Worm (Caenorhabditis elegans) whole organism, L3 larva: ENCODE measurements around the gene mkk-4.

ENCODE experiments used
- ama-1 ChIP-seq: fragments of 150-350 bp; optimal IDR thresholded peaks from 2 replicates; lab custom pipeline; 2018
- ceh-28 ChIP-seq: fragments of 150-350 bp; optimal IDR thresholded peaks from 2 replicates; lab custom pipeline; 2014; ENCODE audit warnings: missing biosample characterization, missing genetic modification reagents, missing genetic modification characterization
- elt-1 ChIP-seq: fragments of 150-350 bp; optimal IDR thresholded peaks from 2 replicates; lab custom pipeline; 2014; ENCODE audit warnings: missing biosample characterization, missing genetic modification characterization
- elt-2 ChIP-seq: sonication (generic microtip); optimal IDR thresholded peaks from 2 replicates; lab custom pipeline; 2016; ENCODE audit warnings: missing genetic modification reagents, mild to moderate bottlenecking, missing genetic modification characterization, missing compliant biosample characterization
- elt-3 ChIP-seq, 3 experiments: fragments of 150-350 bp in 1 of 3; sonication (generic microtip) in 2 of 3; optimal IDR thresholded peaks; 2 replicates in 2 of 3; 4 replicates in 1 of 3; lab custom pipeline; 2014 to 2017; ENCODE audit warnings: missing biosample characterization in 3 of 3, missing genetic modification characterization in 3 of 3
- fos-1 ChIP-seq: fragments of 150-350 bp; optimal IDR thresholded peaks from 2 replicates; lab custom pipeline; 2014; ENCODE audit warnings: missing biosample characterization, missing genetic modification characterization
- lin-15B ChIP-seq: fragments of 150-350 bp; optimal IDR thresholded peaks from 2 replicates; lab custom pipeline; 2014; ENCODE audit warnings: missing biosample characterization, missing genetic modification characterization
- nhr-237 ChIP-seq: fragments of 150-350 bp; optimal IDR thresholded peaks from 2 replicates; lab custom pipeline; 2014; ENCODE audit warnings: missing biosample characterization, missing genetic modification characterization
- nhr-25 ChIP-seq: sonication (generic microtip); optimal IDR thresholded peaks from 2 replicates; lab custom pipeline; 2017; ENCODE audit warnings: missing biosample characterization, missing genetic modification characterization
- nhr-43 ChIP-seq: sonication (generic microtip); optimal IDR thresholded peaks from 2 replicates; lab custom pipeline; 2016; ENCODE audit warnings: mild to moderate bottlenecking, missing genetic modification characterization, missing compliant biosample characterization; ENCODE audit not compliant: poor library complexity, severe bottlenecking
- nhr-76 ChIP-seq: fragments of 150-350 bp; sonication (generic microtip); optimal IDR thresholded peaks from 5 replicates; lab custom pipeline; 2014; ENCODE audit warnings: missing biosample characterization, missing genetic modification characterization
- skn-1 ChIP-seq: fragments of 150-350 bp; optimal IDR thresholded peaks from 2 replicates; lab custom pipeline; 2014; ENCODE audit warnings: missing biosample characterization, missing genetic modification characterization
- unc-62 ChIP-seq: fragments of 150-350 bp; sonication (generic microtip); optimal IDR thresholded peaks from 4 replicates; lab custom pipeline; 2014; ENCODE audit warnings: missing biosample characterization, missing genetic modification reagents, missing genetic modification characterization

ce11 chrX:10060475-10061011 is 32.9 kb downstream of the mkk-4 start, which contains the start of gene ZC373.3:
- no peak for TF ChIP-seq ama-1 (lab: Kevin White, UChicago)
- no peak for TF ChIP-seq nhr-237 (tag; lab: Kevin White, UChicago)
- TF ChIP-seq nhr-25 (tag; lab: Kevin White, UChicago), result no peak
- TF ChIP-seq fos-1 (tag; lab: Kevin White, UChicago), result no peak
- no peak for TF ChIP-seq elt-2 (tag; lab: Kevin White, UChicago)
- no peak for TF ChIP-seq nhr-76 (tag; lab: Kevin White, UChicago)
- TF ChIP-seq ceh-28 (tag; lab: Kevin White, UChicago), result no peak
- no peak for TF ChIP-seq lin-15B (tag; lab: Kevin White, UChicago)
- TF ChIP-seq elt-1 (tag; lab: Kevin White, UChicago), result no peak
- TF ChIP-seq unc-62 (GFP tag; lab: Kevin White, UChicago), result no peak
- TF ChIP-seq skn-1 (tag; lab: Kevin White, UChicago), result no peak
- no peak for TF ChIP-seq nhr-43
- TF ChIP-seq elt-3 (tag; optimal IDR thresholded peaks at IDR 0.05; lab: Kevin White, UChicago), result no peak
